Worm (Caenorhabditis elegans) whole organism, early embryonic: ENCODE results near the gene kcnl-3.

Experiments used
- F13C5.2 ChIP-seq: sonication (generic microtip); optimal IDR thresholded peaks from 2 replicates; lab custom pipeline; 2017; ENCODE audit warnings: mild to moderate bottlenecking, missing genetic modification characterization, inconsistent platforms, missing compliant biosample characterization
- ama-1 ChIP-seq: fragments of 150-350 bp; optimal IDR thresholded peaks from 2 replicates; lab custom pipeline; 2014
- flt-1 ChIP-seq: fragments of 200-800 bp; sonication (Bioruptor generic); IDR thresholded peaks from 2 replicates; pipeline ENCODE4 v1.3.6; 2022; ENCODE audit warnings: missing genetic modification characterization, missing compliant biosample characterization
- hmbx-1 ChIP-seq: sonication (generic microtip); optimal IDR thresholded peaks from 2 replicates; lab custom pipeline; 2016; ENCODE audit warnings: mild to moderate bottlenecking, missing genetic modification characterization, missing compliant biosample characterization
- hmg-4 ChIP-seq: fragments of 200-800 bp; sonication (Bioruptor generic); optimal IDR thresholded peaks from 2 replicates; lab custom pipeline; 2018; ENCODE audit warnings: mild to moderate bottlenecking, missing genetic modification characterization, missing compliant biosample characterization
- hnd-1 ChIP-seq: sonication (generic microtip); optimal IDR thresholded peaks from 2 replicates; lab custom pipeline; 2016; ENCODE audit warnings: missing genetic modification characterization, missing compliant biosample characterization
- sea-1 ChIP-seq: fragments of 200-800 bp; sonication (Bioruptor generic); conservative IDR thresholded peaks from 2 replicates; pipeline ENCODE4 v1.3.6; 2022; ENCODE audit warnings: missing genetic modification characterization, missing compliant biosample characterization
- tbx-11 ChIP-seq: fragments of 200-800 bp; sonication (Bioruptor generic); IDR thresholded peaks from 2 replicates; pipeline ENCODE4 v1.3.6; 2022; ENCODE audit warnings: missing genetic modification characterization, missing compliant biosample characterization

ce11 chrX:5366613-5367012 lies 20.0 kb upstream of the kcnl-3 start:
- TF ChIP-seq hmbx-1 (tag; lab: Kevin White, UChicago) (no peak), hmg-4 (GFP tag; lab: Kevin White, UChicago) (no peak), sea-1 (GFP tag; lab: Robert Waterston, UW) (no peak), ama-1 (lab: Kevin White, UChicago) (no peak), flt-1 (GFP tag; lab: Robert Waterston, UW) (no peak), tbx-11 (GFP tag; lab: Robert Waterston, UW) (no peak), F13C5.2 (no peak), hnd-1 (tag; lab: Kevin White, UChicago) (no peak)
